Fruit fly (Drosophila melanogaster) whole organism, embryonic: ENCODE measurements around the gene nesd.

ENCODE experiments used
- CG1603 ChIP-seq: fragments of 200-800 bp; sonication (Bioruptor generic); optimal IDR thresholded peaks from 2 replicates; lab custom pipeline; 2019; ENCODE audit warnings: missing biosample characterization, mild to moderate bottlenecking, missing genetic modification characterization, moderate library complexity
- Sry-β ChIP-seq: fragments of 200-800 bp; sonication (Bioruptor generic); optimal IDR thresholded peaks from 2 replicates; lab custom pipeline; 2018; ENCODE audit warnings: missing biosample characterization, mild to moderate bottlenecking, missing genetic modification characterization, moderate library complexity
- ewg ChIP-seq: fragments of 200-800 bp; sonication (Bioruptor generic); optimal IDR thresholded peaks from 3 replicates; lab custom pipeline; 2017; ENCODE audit warnings: mild to moderate bottlenecking, missing biosample characterization, missing genetic modification reagents, missing genetic modification characterization
- gcm ChIP-seq: fragments of 200-800 bp; sonication (Bioruptor generic); optimal IDR thresholded peaks from 2 replicates; lab custom pipeline; 2019; ENCODE audit warnings: missing biosample characterization, mild to moderate bottlenecking, missing genetic modification characterization, moderate library complexity
- gem ChIP-seq: fragments of 200-800 bp; sonication (Bioruptor generic); optimal IDR thresholded peaks from 2 replicates; lab custom pipeline; 2019; ENCODE audit warnings: missing biosample characterization, mild to moderate bottlenecking, missing genetic modification characterization, moderate library complexity
- pho ChIP-seq: fragments of 200-800 bp; sonication (Bioruptor generic); optimal IDR thresholded peaks from 2 replicates; lab custom pipeline; 2016; ENCODE audit warnings: missing biosample characterization, missing genetic modification characterization

- TF ChIP-seq gcm (GFP tag; lab: Kevin White, UChicago) (no peak), ewg (GFP tag; lab: Kevin White, UChicago) (no peak), CG1603 (tag; lab: Kevin White, UChicago) (no peak), gem (tag; lab: Kevin White, UChicago) (no peak), pho (no peak), Sry-β (no peak)
Observed at dm6 chr2L:20097773-20098172, 4.0 kb downstream of the nesd start.
